Worm (Caenorhabditis elegans) whole organism, L1 larva: ENCODE data around the gene W04B5.6.
"Not testable (repeated sequence)": the region's sequence is repeated elsewhere in the genome, so short reads cannot be mapped to it uniquely, and the experiment has no call there.

Source experiments
- C34B4.2 ChIP-seq: sonication (generic microtip); optimal IDR thresholded peaks from 2 replicates; lab custom pipeline; 2017; ENCODE audit warnings: mild to moderate bottlenecking, missing genetic modification characterization, missing compliant biosample characterization
- F16B12.6 ChIP-seq: fragments of 150-350 bp; optimal IDR thresholded peaks from 2 replicates; lab custom pipeline; 2014; ENCODE audit warnings: missing biosample characterization, missing genetic modification characterization
- ceh-63 ChIP-seq: fragments of 200-800 bp; sonication (Bioruptor generic); optimal IDR thresholded peaks from 2 replicates; lab custom pipeline; 2018; ENCODE audit warnings: mild to moderate bottlenecking, missing genetic modification characterization, missing compliant biosample characterization
- ceh-82 ChIP-seq, 3 experiments: fragments of 150-350 bp in 1 of 3; sonication (generic microtip) in 2 of 3; optimal IDR thresholded peaks; 2 replicates each; lab custom pipeline; 2014 to 2017; ENCODE audit warnings: missing biosample characterization in 3 of 3, missing genetic modification characterization in 3 of 3
- ces-1 ChIP-seq: fragments of 150-350 bp; optimal IDR thresholded peaks from 2 replicates; lab custom pipeline; 2014; ENCODE audit warnings: missing biosample characterization, missing genetic modification reagents, missing genetic modification characterization
- dpl-1 ChIP-seq, 3 experiments: fragments of 150-350 bp in 2 of 3; sonication (generic microtip) in 1 of 3; optimal IDR thresholded peaks; 2 replicates each; lab custom pipeline; 2014 to 2017; ENCODE audit warnings: missing biosample characterization in 3 of 3, missing genetic modification characterization in 3 of 3, missing genetic modification reagents in 3 of 3
- efl-1 ChIP-seq, 4 experiments: fragments of 150-350 bp; optimal IDR thresholded peaks in 3 of 4; peaks in 1 of 4; 1 replicate in 1 of 4; 2 replicates in 3 of 4; lab custom pipeline; 2014; ENCODE audit warnings: missing biosample characterization in 2 of 4, missing genetic modification characterization in 2 of 4, missing genetic modification reagents in 2 of 4
- egl-13 ChIP-seq: sonication (generic microtip); optimal IDR thresholded peaks from 2 replicates; lab custom pipeline; 2016; ENCODE audit warnings: missing genotype, missing genetic modification reagents, missing genetic modification characterization, missing compliant biosample characterization
- egl-27 ChIP-seq, 2 experiments: fragments of 150-350 bp in 1 of 2; sonication (generic microtip); optimal IDR thresholded peaks; 3 replicates each; lab custom pipeline; 2017 to 2018; ENCODE audit warnings: missing biosample characterization in 2 of 2, missing genetic modification characterization in 2 of 2, missing genetic modification reagents in 2 of 2
- elt-2 ChIP-seq: sonication (generic microtip); optimal IDR thresholded peaks from 2 replicates; lab custom pipeline; 2016; ENCODE audit warnings: missing genetic modification characterization, mild to moderate bottlenecking, inconsistent platforms, missing compliant biosample characterization, missing genetic modification reagents
- fkh-10 ChIP-seq: sonication (generic microtip); optimal IDR thresholded peaks from 2 replicates; lab custom pipeline; 2017; ENCODE audit warnings: missing biosample characterization, missing genetic modification reagents, missing genetic modification characterization
- fkh-4 ChIP-seq: sonication (generic microtip); optimal IDR thresholded peaks from 2 replicates; lab custom pipeline; 2016; ENCODE audit warnings: missing compliant biosample characterization, missing genetic modification characterization, borderline replicate concordance
- fkh-8 ChIP-seq: sonication (generic microtip); optimal IDR thresholded peaks from 2 replicates; lab custom pipeline; 2016; ENCODE audit warnings: mild to moderate bottlenecking, missing genetic modification characterization, missing compliant biosample characterization
- hpl-2 ChIP-seq: fragments of 150-350 bp; optimal IDR thresholded peaks from 2 replicates; lab custom pipeline; 2014; ENCODE audit warnings: missing biosample characterization, missing genetic modification reagents, missing genetic modification characterization
- isw-1 ChIP-seq: fragments of 200-800 bp; sonication (Bioruptor generic); IDR thresholded peaks from 2 replicates; pipeline ENCODE4 v1.3.6; 2022; ENCODE audit warnings: missing genetic modification characterization, missing compliant biosample characterization
- jun-1 ChIP-seq: fragments of 150-350 bp; optimal IDR thresholded peaks from 2 replicates; lab custom pipeline; 2014; ENCODE audit warnings: missing biosample characterization, missing genetic modification reagents, missing genetic modification characterization
- lin-14 ChIP-seq: fragments of 200-800 bp; sonication (Bioruptor generic); optimal IDR thresholded peaks from 2 replicates; lab custom pipeline; 2018; ENCODE audit warnings: mild to moderate bottlenecking, missing genetic modification characterization, moderate library complexity, missing compliant biosample characterization
- lin-35 ChIP-seq, 2 experiments: fragments of 150-350 bp; optimal IDR thresholded peaks; 2 replicates each; lab custom pipeline; 2014; ENCODE audit warnings: missing biosample characterization in 2 of 2, missing genetic modification characterization in 2 of 2, missing genetic modification reagents in 2 of 2
- lin-39 ChIP-seq: fragments of 150-350 bp; optimal IDR thresholded peaks from 2 replicates; lab custom pipeline; 2014; ENCODE audit warnings: missing biosample characterization, missing genetic modification reagents, missing genetic modification characterization
- lir-3 ChIP-seq: sonication (generic microtip); optimal IDR thresholded peaks from 2 replicates; lab custom pipeline; 2016; ENCODE audit warnings: mild to moderate bottlenecking, missing genetic modification characterization, moderate library complexity, missing compliant biosample characterization; ENCODE audit not compliant: poor library complexity
- lsy-2 ChIP-seq, 2 experiments: fragments of 150-350 bp; optimal IDR thresholded peaks; 2 replicates each; lab custom pipeline; 2014; ENCODE audit warnings: missing biosample characterization in 2 of 2, missing genetic modification characterization in 2 of 2
- mdl-1 ChIP-seq, 2 experiments: fragments of 150-350 bp; optimal IDR thresholded peaks; 2 replicates each; lab custom pipeline; 2014 to 2017; ENCODE audit warnings: missing biosample characterization in 2 of 2, missing genetic modification characterization in 2 of 2, inconsistent platforms in 1 of 2
- mep-1 ChIP-seq: fragments of 150-350 bp; optimal IDR thresholded peaks from 2 replicates; lab custom pipeline; 2014; ENCODE audit warnings: missing biosample characterization, missing genetic modification characterization
- nhr-19 ChIP-seq: fragments of 200-800 bp; sonication (Bioruptor generic); conservative IDR thresholded peaks from 2 replicates; pipeline ENCODE4 v1.3.6; 2022; ENCODE audit warnings: missing genetic modification characterization, missing compliant biosample characterization
- nhr-20 ChIP-seq: sonication (generic microtip); optimal IDR thresholded peaks from 2 replicates; lab custom pipeline; 2016; ENCODE audit warnings: mild to moderate bottlenecking, missing genetic modification characterization, missing compliant biosample characterization
- nhr-28 ChIP-seq: fragments of 150-350 bp; optimal IDR thresholded peaks from 2 replicates; lab custom pipeline; 2014; ENCODE audit warnings: missing biosample characterization, missing genetic modification characterization
- nhr-47 ChIP-seq: sonication (generic microtip); optimal IDR thresholded peaks from 2 replicates; lab custom pipeline; 2016; ENCODE audit warnings: mild to moderate bottlenecking, missing genetic modification characterization, moderate library complexity, missing compliant biosample characterization
- nhr-77 ChIP-seq: fragments of 150-350 bp; optimal IDR thresholded peaks from 2 replicates; lab custom pipeline; 2014; ENCODE audit warnings: missing biosample characterization, missing genetic modification characterization
- pag-3 ChIP-seq: sonication (generic microtip); optimal IDR thresholded peaks from 2 replicates; lab custom pipeline; 2017; ENCODE audit warnings: missing genetic modification characterization, mild to moderate bottlenecking, missing compliant biosample characterization, antibody characterized with exemption, borderline replicate concordance; ENCODE audit not compliant: insufficient read depth
- pax-3 ChIP-seq: fragments of 200-800 bp; sonication (Bioruptor generic); optimal IDR thresholded peaks from 2 replicates; lab custom pipeline; 2018; ENCODE audit warnings: mild to moderate bottlenecking, missing genetic modification characterization, moderate library complexity, missing compliant biosample characterization
- pqm-1 ChIP-seq: sonication (generic microtip); optimal IDR thresholded peaks from 3 replicates; lab custom pipeline; 2017; ENCODE audit warnings: missing biosample characterization, missing genetic modification characterization
- snpc-4 ChIP-seq: fragments of 150-350 bp; optimal IDR thresholded peaks from 2 replicates; lab custom pipeline; 2014; ENCODE audit warnings: missing biosample characterization, missing genetic modification characterization
- snu-23 ChIP-seq: sonication (generic microtip); optimal IDR thresholded peaks from 2 replicates; lab custom pipeline; 2016; ENCODE audit warnings: missing genetic modification characterization, missing compliant biosample characterization
- tlp-1 ChIP-seq: fragments of 150-350 bp; optimal IDR thresholded peaks from 2 replicates; lab custom pipeline; 2014; ENCODE audit warnings: missing biosample characterization, missing genetic modification characterization
- unc-130 ChIP-seq: fragments of 150-350 bp; optimal IDR thresholded peaks from 2 replicates; lab custom pipeline; 2017; ENCODE audit warnings: missing biosample characterization, missing genetic modification characterization, inconsistent platforms
- xbp-1 ChIP-seq: sonication (generic microtip); optimal IDR thresholded peaks from 2 replicates; lab custom pipeline; 2016; ENCODE audit warnings: missing genetic modification characterization, missing compliant biosample characterization
- zag-1 ChIP-seq: fragments of 150-350 bp; optimal IDR thresholded peaks from 2 replicates; lab custom pipeline; 2014; ENCODE audit warnings: missing biosample characterization, missing genetic modification characterization
- ztf-11 ChIP-seq, 2 experiments: sonication (generic microtip); optimal IDR thresholded peaks; 2 replicates each; lab custom pipeline; 2016 to 2017; ENCODE audit warnings: missing genetic modification characterization in 2 of 2, missing biosample characterization in 1 of 2, missing compliant biosample characterization in 1 of 2
- ztf-4 ChIP-seq: fragments of 150-350 bp; optimal IDR thresholded peaks from 2 replicates; lab custom pipeline; 2014; ENCODE audit warnings: missing biosample characterization, missing genetic modification characterization

Gene W04B5.6

DNA sequence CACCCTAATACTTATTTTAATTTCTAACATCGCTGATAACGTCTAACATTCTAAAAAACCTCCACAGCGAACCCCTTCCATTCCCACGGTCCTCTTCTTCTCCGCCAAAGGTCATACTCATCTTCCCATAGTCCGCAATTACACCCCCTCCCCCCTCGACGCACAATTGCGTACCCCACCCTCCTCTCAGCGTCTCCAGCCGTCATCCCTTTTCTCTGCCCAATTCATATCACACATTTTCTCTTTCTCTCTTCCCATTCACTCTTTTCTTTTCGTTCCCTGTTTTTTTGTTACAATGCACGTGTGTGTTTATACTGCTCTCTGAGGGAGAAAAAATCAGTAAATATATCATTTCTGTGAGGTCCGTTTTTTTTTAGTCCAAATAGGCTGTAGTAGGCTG lies 36.6 kb upstream of the W04B5.6 start (continued):
- TF ChIP-seq isw-1 (GFP tag; lab: Robert Waterston, UW) (peak; percentile 34; the same call in 1 of the 2 replicates), ztf-4 (tag; lab: Kevin White, UChicago) (no peak), nhr-77 (tag; lab: Kevin White, UChicago) (peak; percentile 25), ceh-82 (tag; optimal IDR thresholded peaks at IDR 0.05; lab: Kevin White, UChicago) (peak; percentile 23 to 73 (median 27)), pag-3 (tag; lab: Kevin White, UChicago) (no peak), fkh-8 (tag; lab: Kevin White, UChicago) (peak; percentile 38), C34B4.2 (tag; lab: Kevin White, UChicago) (no peak), zag-1 (no peak), jun-1 (tag; lab: Kevin White, UChicago) (no peak), lsy-2 (tag; optimal IDR thresholded peaks at IDR 0.05; lab: Kevin White, UChicago) (peak; percentile 63 to 75), lin-14 (GFP tag; lab: Kevin White, UChicago) (peak; percentile 89), nhr-47 (tag; lab: Kevin White, UChicago) (peak; percentile 15), lir-3 (tag; lab: Kevin White, UChicago) (no peak), ztf-11 (tag; optimal IDR thresholded peaks at IDR 0.05; lab: Kevin White, UChicago) (no peak), unc-130 (peak; percentile 6), dpl-1 (GFP tag; optimal IDR thresholded peaks at IDR 0.05; lab: Kevin White, UChicago) (peak; percentile 39 to 66 (median 40))

DNA sequence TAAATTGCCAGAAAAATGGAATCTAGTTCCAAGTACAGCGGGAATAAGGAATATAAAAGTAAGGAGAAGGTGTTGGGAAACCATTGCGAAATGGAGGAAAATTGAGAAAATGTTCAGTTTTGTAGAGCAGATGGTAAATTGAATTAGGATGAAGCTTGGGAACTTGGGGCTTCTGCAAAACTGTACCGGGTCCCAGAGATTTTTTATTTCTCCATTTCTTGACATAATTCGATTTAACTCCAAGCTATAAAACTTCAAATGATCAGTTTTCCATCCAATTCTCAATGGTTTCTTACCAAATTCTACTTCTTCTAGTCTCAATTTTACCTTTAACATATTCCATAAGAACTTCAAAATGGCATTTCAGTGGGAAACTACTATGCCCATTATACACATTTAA lies 32.9 kb upstream of the W04B5.6 start, which contains the start of the genes E02H9.9 and E02H9.1:
Gene E02H9.9 (minus strand): TSS at position 101 of the 400 bp plus-strand sequence.
Gene E02H9.1 (plus strand): TSS at position 285 of the 400 bp plus-strand sequence.
- TF ChIP-seq lin-14 (GFP tag; lab: Kevin White, UChicago) (no peak), fkh-10 (GFP tag; lab: Kevin White, UChicago) (no peak), hpl-2 (GFP tag; lab: Kevin White, UChicago) (no peak), zag-1 (no peak), pax-3 (no peak), mep-1 (no peak), F16B12.6 (tag; lab: Kevin White, UChicago) (no peak), nhr-20 (tag; lab: Kevin White, UChicago) (no peak), tlp-1 (tag; lab: Kevin White, UChicago) (no peak), nhr-28 (no peak), lin-39 (tag; lab: Kevin White, UChicago) (no peak)

DNA sequence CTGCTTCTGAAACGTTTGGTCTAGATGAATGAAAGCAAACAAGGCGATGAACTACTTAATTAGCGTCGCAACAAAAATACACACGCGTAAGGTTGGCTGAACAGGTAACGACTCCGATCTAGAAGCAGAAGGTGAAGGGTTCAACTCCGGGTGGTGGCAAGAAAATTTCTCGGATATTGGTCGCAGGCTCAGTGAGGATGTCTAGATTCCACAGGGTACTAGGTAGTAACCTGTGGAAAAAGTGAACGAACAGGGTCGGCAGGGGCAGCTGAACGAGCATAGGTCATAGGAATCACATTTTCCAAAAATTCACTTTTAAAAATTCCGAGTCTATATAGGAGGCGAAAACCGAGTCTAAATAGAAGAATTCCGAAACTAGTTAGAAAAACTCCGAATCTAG lies 25.1 kb upstream of the W04B5.6 start:
- not testable (repeated sequence) for TF ChIP-seq efl-1 (optimal IDR thresholded peaks at IDR 0.05; lab: Kevin White, UChicago)
- TF ChIP-seq efl-1 (GFP tag; optimal IDR thresholded peaks at IDR 0.05 in 1 of 2; lab: Kevin White, UChicago): peak in 1 of 2 experiments; percentile 9

DNA sequence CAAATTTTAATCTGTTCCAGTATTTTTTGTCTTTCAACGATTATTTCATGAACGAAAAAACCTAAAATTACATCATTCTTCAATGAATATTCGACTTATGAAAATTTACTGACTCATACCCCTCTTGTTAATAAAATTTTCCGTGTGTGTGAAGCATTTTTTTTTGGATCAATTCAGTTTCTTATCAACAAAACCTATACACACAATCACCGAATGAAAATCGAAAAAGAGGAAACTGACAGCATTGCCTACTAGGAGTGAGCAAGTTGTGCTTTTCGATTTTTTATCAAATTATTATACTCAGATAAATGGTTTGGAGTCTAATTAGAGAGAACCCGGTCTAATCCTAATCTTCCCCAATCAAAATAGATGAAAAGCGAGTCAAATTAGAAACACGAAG lies 23.5 kb upstream of the W04B5.6 start, which contains the start of gene E02H9.3:
Gene E02H9.3 (plus strand): TSS at position 301 of the 400 bp plus-strand sequence.
- TF ChIP-seq xbp-1 (tag; lab: Kevin White, UChicago); nhr-19; egl-13 (tag; lab: Kevin White, UChicago): not testable (repeated sequence)
- TF ChIP-seq, all 84 proteins: peak for 0; not testable (repeated sequence) for 84

DNA sequence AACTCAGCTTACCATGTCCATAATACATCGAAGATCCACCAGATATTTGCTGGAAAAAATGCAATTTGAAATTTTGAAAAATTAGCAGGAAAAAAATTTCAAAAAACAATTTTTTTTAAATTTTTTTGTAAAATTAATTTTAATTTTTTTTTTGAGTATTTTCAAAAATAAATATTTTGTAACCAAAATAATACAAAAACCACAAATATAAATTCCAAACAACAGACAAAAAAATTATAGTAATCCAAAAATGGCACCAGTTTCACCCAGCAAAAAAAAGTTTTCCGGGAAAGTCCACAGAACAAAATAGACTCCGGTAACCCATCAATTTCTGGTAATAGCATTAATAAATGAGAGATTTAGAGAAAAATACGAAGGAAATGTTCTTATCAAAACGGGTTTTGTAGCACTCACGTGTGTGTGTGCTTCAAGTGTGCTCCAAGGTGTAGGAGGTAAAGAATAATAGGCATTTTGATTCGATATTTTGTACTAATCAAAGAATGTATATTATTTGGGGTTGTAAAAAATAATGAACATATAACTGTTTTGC lies 19.6 kb upstream of the W04B5.6 start, which contains the start of gene nhr-121:
Gene nhr-121 (minus strand): TSS at position 51 of the 550 bp plus-strand sequence.
- TF ChIP-seq snu-23 (GFP tag; lab: Kevin White, UChicago) (no peak), ceh-63 (GFP tag; lab: Kevin White, UChicago) (no peak), mdl-1 (tag; optimal IDR thresholded peaks at IDR 0.05; lab: Kevin White, UChicago) (no peak), nhr-47 (tag; lab: Kevin White, UChicago) (no peak), ces-1 (GFP tag; lab: Kevin White, UChicago) (no peak), pqm-1 (tag; lab: Kevin White, UChicago) (no peak), egl-13 (tag; lab: Kevin White, UChicago) (no peak), mep-1 (no peak), lin-35 (GFP tag; optimal IDR thresholded peaks at IDR 0.05; lab: Kevin White, UChicago) (peak in 1 of 2 experiments; percentile 37), fkh-4 (tag; lab: Kevin White, UChicago) (no peak), snpc-4 (tag; lab: Kevin White, UChicago) (no peak), egl-27 (tag; optimal IDR thresholded peaks at IDR 0.05; lab: Kevin White, UChicago) (no peak), hpl-2 (GFP tag; lab: Kevin White, UChicago) (no peak), elt-2 (tag; lab: Kevin White, UChicago) (peak; percentile 63), nhr-19 (no peak)
